Fruit fly (Drosophila melanogaster): ENCODE measurements around the gene CG11693.
A peak's percentile ranks its signal among the peaks of the same experiment; 100 is the strongest.

CG11693 gene

DNA sequence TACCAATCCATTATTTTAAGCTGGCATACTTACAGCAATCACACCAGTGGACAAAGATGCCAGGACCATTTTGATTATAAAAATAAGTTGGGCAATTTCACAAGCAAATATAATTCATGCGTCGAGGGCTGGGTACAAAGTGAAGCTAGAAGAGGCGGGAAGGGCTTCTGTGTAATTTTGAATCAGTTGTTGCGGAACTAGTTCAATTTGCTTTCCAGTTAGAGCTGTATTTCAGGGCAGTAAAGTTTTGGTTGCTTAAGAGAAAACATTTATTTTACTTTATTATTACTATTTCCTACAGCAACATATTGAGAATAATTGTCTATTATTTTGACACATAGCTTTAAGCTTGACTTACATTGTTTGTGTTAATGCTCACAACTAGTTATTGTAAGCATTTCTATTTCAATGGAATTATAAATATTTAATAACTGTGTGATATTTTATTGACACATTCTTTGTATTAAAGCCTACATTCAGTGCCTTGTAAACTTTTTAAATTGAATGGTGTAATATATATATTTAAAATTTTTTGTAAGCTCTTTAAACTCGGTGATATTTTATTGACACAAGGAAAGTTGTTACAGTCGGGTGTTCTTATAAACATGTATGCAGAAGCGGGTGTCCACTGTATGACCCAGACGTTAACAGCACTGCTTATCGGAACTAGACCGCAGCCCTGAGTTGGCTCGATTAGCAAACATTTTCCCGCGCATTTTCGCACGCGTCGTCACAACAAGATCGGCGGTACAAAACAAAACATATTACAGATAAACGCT is 46.1 kb downstream of the CG11693 start, which contains the start of the genes RPA1 and Mcm2 (continued):
- TF ChIP-seq crol (GFP tag; IDR thresholded peaks at IDR 0.05) (no peak), TFAM (GFP tag; optimal IDR thresholded peaks at IDR 0.05) (no peak), dan (GFP tag; IDR thresholded peaks at IDR 0.05) (no peak), dysf (GFP tag; IDR thresholded peaks at IDR 0.05) (peak; percentile 85), sna (GFP tag; IDR thresholded peaks at IDR 0.05; ENCODE audit: partially characterized antibody) (no peak), schlank (tag; optimal IDR thresholded peaks at IDR 0.05) (peak; percentile 33), CG17802 (tag; optimal IDR thresholded peaks at IDR 0.05) (peak; percentile 15), pros (GFP tag; optimal IDR thresholded peaks at IDR 0.05) (no peak), zfh1 (GFP tag; IDR thresholded peaks at IDR 0.05) (peak; percentile 82), Deaf1 (tag; optimal IDR thresholded peaks at IDR 0.05) (no peak), ttk (GFP tag; IDR thresholded peaks at IDR 0.05) (peak; percentile 55; the same call in 1 of the 2 replicates), ash1 (GFP tag; optimal IDR thresholded peaks at IDR 0.05) (no peak), az2 (GFP tag; optimal IDR thresholded peaks at IDR 0.05) (peak; percentile 81), sob (GFP tag; IDR thresholded peaks at IDR 0.05) (peak; percentile 72), Mes4 (GFP tag; optimal IDR thresholded peaks at IDR 0.05) (no peak), seq (GFP tag; IDR thresholded peaks at IDR 0.05) (peak; percentile 43; the same call in 1 of the 2 replicates), CHES-1-like (GFP tag; optimal IDR thresholded peaks at IDR 0.05) (no peak), Sox100B (GFP tag; optimal IDR thresholded peaks at IDR 0.05) (no peak), CG13775 (GFP tag; optimal IDR thresholded peaks at IDR 0.05) (peak; percentile 89), pho (GFP tag; optimal IDR thresholded peaks at IDR 0.05) (peak; percentile 68), CG10267 (tag; optimal IDR thresholded peaks at IDR 0.05) (peak; percentile 86), CG13287 (GFP tag; IDR thresholded peaks at IDR 0.05; ENCODE audit: partially characterized antibody) (peak; percentile 21; the same call in 1 of the 2 replicates), slp2 (GFP tag; optimal IDR thresholded peaks at IDR 0.05) (no peak), gsb (GFP tag; IDR thresholded peaks at IDR 0.05) (0 out of 2 replicates have a peak, but pooled peaks have one; percentile 19), Hand (GFP tag; optimal IDR thresholded peaks at IDR 0.05) (no peak), sqz (GFP tag; optimal IDR thresholded peaks at IDR 0.05) (no peak), rib (GFP tag; IDR thresholded peaks at IDR 0.05) (peak; percentile 14; the same call in 1 of the 2 replicates), CG3995 (GFP tag; optimal IDR thresholded peaks at IDR 0.05) (peak; percentile 67), Aef1 (GFP tag; IDR thresholded peaks at IDR 0.05) (peak; percentile 87), CG1832 (GFP tag; optimal IDR thresholded peaks at IDR 0.05) (no peak), Sry-β (GFP tag; optimal IDR thresholded peaks at IDR 0.05) (peak; percentile 30), PHDP (tag; optimal IDR thresholded peaks at IDR 0.05) (no peak), crc (GFP tag; optimal IDR thresholded peaks at IDR 0.05) (no peak), CG1024 (GFP tag; IDR thresholded peaks at IDR 0.05) (peak; percentile 35), Ets97D (GFP tag; optimal IDR thresholded peaks at IDR 0.05) (peak; percentile 24), Chrac-16 (GFP tag; optimal IDR thresholded peaks at IDR 0.05) (peak; percentile 82), danr (GFP tag; IDR thresholded peaks at IDR 0.05) (no peak; the same call in 1 of the 2 replicates), Hmx (GFP tag; optimal IDR thresholded peaks at IDR 0.05) (no peak), CG18476 (GFP tag; optimal IDR thresholded peaks at IDR 0.05) (peak; percentile 50), Jarid2 (GFP tag; optimal IDR thresholded peaks at IDR 0.05) (peak; percentile 20), CG18599 (GFP tag; optimal IDR thresholded peaks at IDR 0.05) (peak; percentile 81), CG2202 (tag; optimal IDR thresholded peaks at IDR 0.05) (peak; percentile 22), Hr3 (GFP tag; optimal IDR thresholded peaks at IDR 0.05) (peak; percentile 89), klu (GFP tag; IDR thresholded peaks at IDR 0.05) (peak; percentile 80), vnd (GFP tag; IDR thresholded peaks at IDR 0.05; ENCODE audit: partially characterized antibody) (no peak), CG6254 (GFP tag; optimal IDR thresholded peaks at IDR 0.05) (no peak), CG7357 (GFP tag; IDR thresholded peaks at IDR 0.05) (peak; percentile 66; the same call in 2 of the 3 replicates), mam (GFP tag; optimal IDR thresholded peaks at IDR 0.05) (peak; percentile 74), BEAF-32 (GFP tag; optimal IDR thresholded peaks at IDR 0.05) (peak; percentile 19)

Measured in whole organism, embryonic.